Fruit fly (Drosophila melanogaster) whole organism, embryonic: ENCODE results near the gene Sec24CD.

Experiments
- Atf-2 ChIP-seq: fragments of 200-800 bp; sonication (Bioruptor generic); optimal IDR thresholded peaks from 2 replicates; lab custom pipeline; 2016; ENCODE audit warnings: missing biosample characterization, missing genetic modification characterization
- Bteb2 ChIP-seq: fragments of 200-800 bp; sonication (Bioruptor generic); optimal IDR thresholded peaks from 2 replicates; lab custom pipeline; 2016; ENCODE audit warnings: missing biosample characterization, missing genetic modification characterization
- CG33213 ChIP-seq: fragments of 200-800 bp; sonication (Bioruptor generic); optimal IDR thresholded peaks from 3 replicates; lab custom pipeline; 2016; ENCODE audit warnings: missing biosample characterization, missing genetic modification characterization
- CG33557 ChIP-seq: fragments of 200-800 bp; sonication (Bioruptor generic); optimal IDR thresholded peaks from 2 replicates; lab custom pipeline; 2019; ENCODE audit warnings: missing biosample characterization, mild to moderate bottlenecking, missing genetic modification characterization, moderate library complexity
- CG42726 ChIP-seq: fragments of 200-800 bp; sonication (Bioruptor generic); IDR thresholded peaks from 2 replicates; pipeline ENCODE4 v1.3.6; 2022; ENCODE audit warnings: missing biosample characterization, missing genetic modification characterization; ENCODE audit not compliant: partially characterized antibody
- CG5245 ChIP-seq: fragments of 200-800 bp; sonication (Bioruptor generic); optimal IDR thresholded peaks from 3 replicates; lab custom pipeline; 2016; ENCODE audit warnings: missing biosample characterization, missing genetic modification characterization
- CG7786 ChIP-seq: fragments of 200-800 bp; sonication (Bioruptor generic); optimal IDR thresholded peaks from 2 replicates; lab custom pipeline; 2016; ENCODE audit warnings: missing biosample characterization, missing genetic modification characterization
- CG8089 ChIP-seq: fragments of 200-800 bp; sonication (Bioruptor generic); optimal IDR thresholded peaks from 3 replicates; lab custom pipeline; 2016; ENCODE audit warnings: missing biosample characterization, missing genetic modification characterization
- CG8359 ChIP-seq: fragments of 200-800 bp; sonication (Bioruptor generic); optimal IDR thresholded peaks from 2 replicates; lab custom pipeline; 2017; ENCODE audit warnings: missing biosample characterization, mild to moderate bottlenecking, missing genetic modification characterization, borderline replicate concordance
- CG8944 ChIP-seq: fragments of 200-800 bp; sonication (Bioruptor generic); optimal IDR thresholded peaks from 3 replicates; lab custom pipeline; 2016; ENCODE audit warnings: missing biosample characterization, missing genetic modification characterization
- CG9609 ChIP-seq: fragments of 200-800 bp; sonication (Bioruptor generic); optimal IDR thresholded peaks from 3 replicates; lab custom pipeline; 2016; ENCODE audit warnings: missing biosample characterization, missing genetic modification characterization
- CG9817 ChIP-seq: fragments of 200-800 bp; sonication (Bioruptor generic); optimal IDR thresholded peaks from 2 replicates; lab custom pipeline; 2018; ENCODE audit warnings: missing biosample characterization, mild to moderate bottlenecking, missing genetic modification characterization, moderate library complexity
- CkIIα-i1 ChIP-seq: fragments of 200-800 bp; sonication (Bioruptor generic); IDR thresholded peaks from 2 replicates; pipeline ENCODE4 v1.3.6; 2022; ENCODE audit warnings: missing biosample characterization, missing genetic modification characterization
- Doc3 ChIP-seq: fragments of 200-800 bp; sonication (Bioruptor generic); IDR thresholded peaks from 3 replicates; pipeline ENCODE4 v1.3.6; 2022; ENCODE audit warnings: missing biosample characterization, missing genetic modification characterization; ENCODE audit not compliant: partially characterized antibody
- Fer3 ChIP-seq: fragments of 200-800 bp; sonication (Bioruptor generic); optimal IDR thresholded peaks from 2 replicates; lab custom pipeline; 2018; ENCODE audit warnings: missing biosample characterization, mild to moderate bottlenecking, missing genetic modification characterization, moderate library complexity
- HLH54F ChIP-seq: fragments of 200-800 bp; sonication (Bioruptor generic); optimal IDR thresholded peaks from 3 replicates; lab custom pipeline; 2016; ENCODE audit warnings: missing biosample characterization, missing genetic modification characterization
- Max ChIP-seq: fragments of 200-800 bp; sonication (Bioruptor generic); optimal IDR thresholded peaks from 2 replicates; lab custom pipeline; 2016; ENCODE audit warnings: missing biosample characterization, mild to moderate bottlenecking, missing genetic modification characterization
- Med ChIP-seq: fragments of 200-800 bp; sonication (Bioruptor generic); peaks from one replicate; lab custom pipeline; 2016; ENCODE audit warnings: missing biosample characterization, missing genetic modification characterization, mild to moderate bottlenecking, inconsistent platforms, moderate library complexity
- NC2β ChIP-seq: fragments of 200-800 bp; sonication (Bioruptor generic); optimal IDR thresholded peaks from 2 replicates; lab custom pipeline; 2016; ENCODE audit warnings: missing biosample characterization, missing genetic modification characterization
- Oaz ChIP-seq: fragments of 200-800 bp; sonication (Bioruptor generic); IDR thresholded peaks from 2 replicates; pipeline ENCODE4 v1.3.6; 2022; ENCODE audit warnings: missing biosample characterization, missing genetic modification characterization
- Oli ChIP-seq: fragments of 200-800 bp; sonication (Bioruptor generic); optimal IDR thresholded peaks from 2 replicates; lab custom pipeline; 2018; ENCODE audit warnings: missing biosample characterization, mild to moderate bottlenecking, missing genetic modification characterization, moderate library complexity
- Pdp1 ChIP-seq, 2 experiments: fragments of 200-800 bp; sonication (Bioruptor generic); optimal IDR thresholded peaks; 3 replicates each; lab custom pipeline; 2016; ENCODE audit warnings: missing biosample characterization in 2 of 2, missing genetic modification characterization in 2 of 2, mild to moderate bottlenecking in 1 of 2, moderate library complexity in 1 of 2
- Sox100B ChIP-seq: fragments of 200-800 bp; sonication (Bioruptor generic); optimal IDR thresholded peaks from 3 replicates; lab custom pipeline; 2018; ENCODE audit warnings: missing biosample characterization, mild to moderate bottlenecking, missing genetic modification characterization
- Sry-β ChIP-seq: fragments of 200-800 bp; sonication (Bioruptor generic); optimal IDR thresholded peaks from 2 replicates; lab custom pipeline; 2018; ENCODE audit warnings: missing biosample characterization, mild to moderate bottlenecking, missing genetic modification characterization, moderate library complexity
- al ChIP-seq: fragments of 200-800 bp; sonication (Bioruptor generic); IDR thresholded peaks from 2 replicates; pipeline ENCODE4 v1.3.6; 2022; ENCODE audit warnings: missing biosample characterization, missing genetic modification characterization
- amos ChIP-seq: fragments of 200-800 bp; sonication (Bioruptor generic); IDR thresholded peaks from 2 replicates; pipeline ENCODE4 v1.3.6; 2022; ENCODE audit warnings: missing biosample characterization, missing genetic modification characterization; ENCODE audit not compliant: partially characterized antibody
- bowl ChIP-seq: fragments of 200-800 bp; sonication (Bioruptor generic); IDR thresholded peaks from 2 replicates; pipeline ENCODE4 v1.3.6; 2022; ENCODE audit warnings: missing biosample characterization, missing genetic modification characterization
- cad ChIP-seq: fragments of >200 bp; optimal IDR thresholded peaks from 2 replicates; lab custom pipeline; 2017; ENCODE audit warnings: missing biosample characterization, missing genetic modification characterization
- chn ChIP-seq: fragments of 200-800 bp; sonication (Bioruptor generic); optimal IDR thresholded peaks from 2 replicates; lab custom pipeline; 2016; ENCODE audit warnings: missing biosample characterization, missing genetic modification characterization
- crol ChIP-seq: fragments of 200-800 bp; sonication (Bioruptor generic); IDR thresholded peaks from 2 replicates; pipeline ENCODE4 v1.3.6; 2022; ENCODE audit warnings: missing biosample characterization, missing genetic modification characterization
- disco-r ChIP-seq: fragments of 200-800 bp; sonication (Bioruptor generic); optimal IDR thresholded peaks from 2 replicates; lab custom pipeline; 2016; ENCODE audit warnings: missing biosample characterization, missing genetic modification characterization
- exex ChIP-seq: fragments of 200-800 bp; sonication (Bioruptor generic); optimal IDR thresholded peaks from 4 replicates; lab custom pipeline; 2018; ENCODE audit warnings: missing biosample characterization, mild to moderate bottlenecking, missing genetic modification characterization, moderate library complexity
- fd96Cb ChIP-seq: fragments of 200-800 bp; sonication (Bioruptor generic); optimal IDR thresholded peaks from 2 replicates; lab custom pipeline; 2018; ENCODE audit warnings: missing biosample characterization, mild to moderate bottlenecking, missing genetic modification characterization, moderate library complexity
- gcm2 ChIP-seq: fragments of 200-800 bp; sonication (Bioruptor generic); optimal IDR thresholded peaks from 2 replicates; lab custom pipeline; 2016; ENCODE audit warnings: missing biosample characterization, missing genetic modification characterization
- gro ChIP-seq: fragments of 200-800 bp; sonication (Bioruptor generic); optimal IDR thresholded peaks from 2 replicates; lab custom pipeline; 2016; ENCODE audit warnings: missing biosample characterization, missing genetic modification characterization
- gsb ChIP-seq: fragments of 200-800 bp; sonication (Bioruptor generic); IDR thresholded peaks from 2 replicates; pipeline ENCODE4 v1.3.6; 2022; ENCODE audit warnings: missing biosample characterization, missing genetic modification characterization
- lilli ChIP-seq: fragments of 200-800 bp; sonication (Bioruptor generic); optimal IDR thresholded peaks from 3 replicates; lab custom pipeline; 2016; ENCODE audit warnings: missing biosample characterization, missing genetic modification characterization
- mam ChIP-seq: fragments of 200-800 bp; sonication (Bioruptor generic); optimal IDR thresholded peaks from 3 replicates; lab custom pipeline; 2016; ENCODE audit warnings: missing biosample characterization, missing genetic modification characterization
- pho ChIP-seq: fragments of 200-800 bp; sonication (Bioruptor generic); optimal IDR thresholded peaks from 2 replicates; lab custom pipeline; 2016; ENCODE audit warnings: missing biosample characterization, missing genetic modification characterization
- ssp ChIP-seq: fragments of 200-800 bp; sonication (Bioruptor generic); IDR thresholded peaks from 2 replicates; pipeline ENCODE4 v1.3.6; 2022; ENCODE audit warnings: missing biosample characterization, missing genetic modification characterization
- trem ChIP-seq: fragments of 200-800 bp; optimal IDR thresholded peaks from 3 replicates; lab custom pipeline; 2019; ENCODE audit warnings: missing biosample characterization, mild to moderate bottlenecking, missing genetic modification characterization, moderate library complexity
- unpg ChIP-seq: fragments of 200-800 bp; sonication (Bioruptor generic); optimal IDR thresholded peaks from 3 replicates; lab custom pipeline; 2018; ENCODE audit warnings: missing biosample characterization, mild to moderate bottlenecking, missing genetic modification characterization, moderate library complexity
- vnd ChIP-seq: fragments of 200-800 bp; sonication (Bioruptor generic); IDR thresholded peaks from 3 replicates; pipeline ENCODE4 v1.3.6; 2022; ENCODE audit warnings: missing biosample characterization, missing genetic modification characterization; ENCODE audit not compliant: partially characterized antibody
- zf30C ChIP-seq: fragments of 200-800 bp; sonication (Bioruptor generic); optimal IDR thresholded peaks from 3 replicates; lab custom pipeline; 2018; ENCODE audit warnings: missing biosample characterization, mild to moderate bottlenecking, missing genetic modification characterization

Gene Sec24CD

dm6 chr2L:2221649-2222150 lies 14.9 kb downstream of the Sec24CD start (continued):
- TF ChIP-seq al (GFP tag; lab: Robert Waterston, UW) (peak; percentile 97), bowl (GFP tag; lab: Robert Waterston, UW) (peak; percentile 95), CG8359 (GFP tag; lab: Kevin White, UChicago) (peak; percentile 75), Sry-β (GFP tag; lab: Kevin White, UChicago) (peak; percentile 40), Max (GFP tag; lab: Kevin White, UChicago) (peak; percentile 89), CG33557 (GFP tag; lab: Kevin White, UChicago) (peak; percentile 90), trem (tag; lab: Kevin White, UChicago) (peak; percentile 88), CG33213 (GFP tag; lab: Kevin White, UChicago) (peak; percentile 87), gro (GFP tag; lab: Kevin White, UChicago) (peak; percentile 98), fd96Cb (tag; lab: Kevin White, UChicago) (peak; percentile 93), CG7786 (GFP tag; lab: Kevin White, UChicago) (peak; percentile 97), HLH54F (peak; percentile 95), CG8944 (GFP tag; lab: Kevin White, UChicago) (peak; percentile 94), gsb (GFP tag; lab: Robert Waterston, UW) (peak; percentile 97), crol (GFP tag; lab: Robert Waterston, UW) (peak; percentile 70), Sox100B (GFP tag; lab: Kevin White, UChicago) (peak; percentile 95), ssp (peak; percentile 93), pho (GFP tag; lab: Kevin White, UChicago) (peak; percentile 97), amos (GFP tag; lab: Robert Waterston, UW) (no peak), Oaz (peak; percentile 96), CG42726 (no peak), disco-r (GFP tag; lab: Kevin White, UChicago) (peak; percentile 96), mam (GFP tag; lab: Kevin White, UChicago) (peak; percentile 96), CkIIα-i1 (GFP tag; lab: Robert Waterston, UW) (peak; percentile 90), Bteb2 (GFP tag; lab: Kevin White, UChicago) (peak; percentile 96), CG8089 (GFP tag; lab: Kevin White, UChicago) (peak; percentile 91), unpg (GFP tag; lab: Kevin White, UChicago) (peak; percentile 95), lilli (GFP tag; lab: Kevin White, UChicago) (peak; percentile 96), gcm2 (peak; percentile 85), Atf-2 (GFP tag; lab: Kevin White, UChicago) (peak; percentile 94), CG9817 (tag; lab: Kevin White, UChicago) (peak; percentile 98), Fer3 (peak; percentile 96), CG5245 (GFP tag; lab: Kevin White, UChicago) (peak; percentile 92), chn (peak; percentile 97), vnd (GFP tag; lab: Robert Waterston, UW) (no peak), Oli (tag; lab: Kevin White, UChicago) (peak; percentile 96), Med (GFP tag; lab: Kevin White, UChicago) (peak; percentile 99), CG9609 (GFP tag; lab: Kevin White, UChicago) (peak; percentile 94), zf30C (GFP tag; lab: Kevin White, UChicago) (peak; percentile 85), Doc3 (GFP tag; lab: Robert Waterston, UW) (no peak), exex (tag; lab: Kevin White, UChicago) (peak; percentile 81), Pdp1 (GFP tag; optimal IDR thresholded peaks at IDR 0.05; lab: Kevin White, UChicago) (peak; percentile 94 to 96), cad (GFP tag; lab: Kevin White, UChicago) (no peak), NC2β (GFP tag; lab: Kevin White, UChicago) (peak; percentile 96)
- TF ChIP-seq, all 482 proteins: peak for 435
